Worm (Caenorhabditis elegans) whole organism, L1 larva: Measurements from ENCODE around the gene dct-15.
"Not testable (repeated sequence)": the region's sequence is repeated elsewhere in the genome, so short reads cannot be mapped to it uniquely, and the experiment has no call there.

ENCODE experiments used
- C04F5.9 ChIP-seq: sonication (generic microtip); optimal IDR thresholded peaks from 2 replicates; lab custom pipeline; 2016; ENCODE audit warnings: missing genetic modification characterization, missing compliant biosample characterization
- aha-1 ChIP-seq: fragments of 150-350 bp; optimal IDR thresholded peaks from 2 replicates; lab custom pipeline; 2014; ENCODE audit warnings: missing biosample characterization, missing genetic modification characterization
- aly-2 ChIP-seq: fragments of 150-350 bp; optimal IDR thresholded peaks from 2 replicates; lab custom pipeline; 2014; ENCODE audit warnings: missing biosample characterization, missing genetic modification characterization
- ama-1 ChIP-seq: fragments of 150-350 bp; optimal IDR thresholded peaks from 2 replicates; lab custom pipeline; 2014
- ceh-63 ChIP-seq: fragments of 200-800 bp; sonication (Bioruptor generic); optimal IDR thresholded peaks from 2 replicates; lab custom pipeline; 2018; ENCODE audit warnings: mild to moderate bottlenecking, missing genetic modification characterization, missing compliant biosample characterization
- ceh-90 ChIP-seq: sonication (generic microtip); optimal IDR thresholded peaks from 2 replicates; lab custom pipeline; 2016; ENCODE audit warnings: missing genetic modification characterization, missing compliant biosample characterization
- ces-1 ChIP-seq: fragments of 150-350 bp; optimal IDR thresholded peaks from 2 replicates; lab custom pipeline; 2014; ENCODE audit warnings: missing biosample characterization, missing genetic modification reagents, missing genetic modification characterization
- efl-1 ChIP-seq, 4 experiments: fragments of 150-350 bp; optimal IDR thresholded peaks in 3 of 4; peaks in 1 of 4; 1 replicate in 1 of 4; 2 replicates in 3 of 4; lab custom pipeline; 2014; ENCODE audit warnings: missing biosample characterization in 2 of 4, missing genetic modification characterization in 2 of 4, missing genetic modification reagents in 2 of 4
- efl-3 ChIP-seq: fragments of 200-800 bp; sonication (Bioruptor generic); optimal IDR thresholded peaks from 2 replicates; lab custom pipeline; 2018; ENCODE audit warnings: mild to moderate bottlenecking, missing genetic modification characterization, missing compliant biosample characterization
- egl-27 ChIP-seq, 2 experiments: fragments of 150-350 bp in 1 of 2; sonication (generic microtip); optimal IDR thresholded peaks; 3 replicates each; lab custom pipeline; 2017 to 2018; ENCODE audit warnings: missing biosample characterization in 2 of 2, missing genetic modification characterization in 2 of 2, missing genetic modification reagents in 2 of 2
- elt-2 ChIP-seq: sonication (generic microtip); optimal IDR thresholded peaks from 2 replicates; lab custom pipeline; 2016; ENCODE audit warnings: missing genetic modification characterization, mild to moderate bottlenecking, inconsistent platforms, missing compliant biosample characterization, missing genetic modification reagents
- ets-5 ChIP-seq: fragments of 200-800 bp; sonication (Bioruptor generic); IDR thresholded peaks from 2 replicates; pipeline ENCODE4 v1.3.6; 2022; ENCODE audit warnings: missing genetic modification characterization, missing compliant biosample characterization
- fkh-4 ChIP-seq: sonication (generic microtip); optimal IDR thresholded peaks from 2 replicates; lab custom pipeline; 2016; ENCODE audit warnings: missing compliant biosample characterization, missing genetic modification characterization, borderline replicate concordance
- hlh-17 ChIP-seq: fragments of 200-800 bp; sonication (Bioruptor generic); optimal IDR thresholded peaks from 2 replicates; lab custom pipeline; 2018; ENCODE audit warnings: missing genetic modification characterization, mild to moderate bottlenecking, missing compliant biosample characterization, moderate library complexity, borderline replicate concordance
- hlh-4 ChIP-seq: sonication (generic microtip); optimal IDR thresholded peaks from 2 replicates; lab custom pipeline; 2016; ENCODE audit warnings: mild to moderate bottlenecking, missing genetic modification characterization, missing compliant biosample characterization
- hpl-2 ChIP-seq: fragments of 150-350 bp; optimal IDR thresholded peaks from 2 replicates; lab custom pipeline; 2014; ENCODE audit warnings: missing biosample characterization, missing genetic modification reagents, missing genetic modification characterization
- jun-1 ChIP-seq: fragments of 150-350 bp; optimal IDR thresholded peaks from 2 replicates; lab custom pipeline; 2014; ENCODE audit warnings: missing biosample characterization, missing genetic modification reagents, missing genetic modification characterization
- lin-14 ChIP-seq: fragments of 200-800 bp; sonication (Bioruptor generic); optimal IDR thresholded peaks from 2 replicates; lab custom pipeline; 2018; ENCODE audit warnings: mild to moderate bottlenecking, missing genetic modification characterization, moderate library complexity, missing compliant biosample characterization
- lin-39 ChIP-seq: fragments of 150-350 bp; optimal IDR thresholded peaks from 2 replicates; lab custom pipeline; 2014; ENCODE audit warnings: missing biosample characterization, missing genetic modification reagents, missing genetic modification characterization
- lir-3 ChIP-seq: sonication (generic microtip); optimal IDR thresholded peaks from 2 replicates; lab custom pipeline; 2016; ENCODE audit warnings: mild to moderate bottlenecking, missing genetic modification characterization, moderate library complexity, missing compliant biosample characterization; ENCODE audit not compliant: poor library complexity
- mab-9 ChIP-seq: fragments of 200-800 bp; sonication (Bioruptor generic); IDR thresholded peaks from 2 replicates; pipeline ENCODE4 v1.3.6; 2022; ENCODE audit warnings: missing genetic modification reagents, missing genetic modification characterization, missing compliant biosample characterization
- mdl-1 ChIP-seq, 2 experiments: fragments of 150-350 bp; optimal IDR thresholded peaks; 2 replicates each; lab custom pipeline; 2014 to 2017; ENCODE audit warnings: missing biosample characterization in 2 of 2, missing genetic modification characterization in 2 of 2, inconsistent platforms in 1 of 2
- nhr-11 ChIP-seq: fragments of 150-350 bp; optimal IDR thresholded peaks from 2 replicates; lab custom pipeline; 2014; ENCODE audit warnings: missing biosample characterization, missing genetic modification characterization
- nhr-12 ChIP-seq: sonication (generic microtip); optimal IDR thresholded peaks from 2 replicates; lab custom pipeline; 2017; ENCODE audit warnings: missing biosample characterization, missing genetic modification characterization
- nhr-20 ChIP-seq: sonication (generic microtip); optimal IDR thresholded peaks from 2 replicates; lab custom pipeline; 2016; ENCODE audit warnings: mild to moderate bottlenecking, missing genetic modification characterization, missing compliant biosample characterization
- nhr-237 ChIP-seq: fragments of 150-350 bp; optimal IDR thresholded peaks from 2 replicates; lab custom pipeline; 2014; ENCODE audit warnings: missing biosample characterization, missing genetic modification characterization
- nhr-71 ChIP-seq: sonication (generic microtip); optimal IDR thresholded peaks from 2 replicates; lab custom pipeline; 2016; ENCODE audit warnings: mild to moderate bottlenecking, missing genetic modification characterization, moderate library complexity, missing compliant biosample characterization
- nhr-77 ChIP-seq: fragments of 150-350 bp; optimal IDR thresholded peaks from 2 replicates; lab custom pipeline; 2014; ENCODE audit warnings: missing biosample characterization, missing genetic modification characterization
- nhr-90 ChIP-seq: sonication (generic microtip); optimal IDR thresholded peaks from 2 replicates; lab custom pipeline; 2016; ENCODE audit warnings: mild to moderate bottlenecking, missing genetic modification characterization, missing compliant biosample characterization; ENCODE audit not compliant: poor library complexity
- pag-3 ChIP-seq: sonication (generic microtip); optimal IDR thresholded peaks from 2 replicates; lab custom pipeline; 2017; ENCODE audit warnings: missing genetic modification characterization, mild to moderate bottlenecking, missing compliant biosample characterization, antibody characterized with exemption, borderline replicate concordance; ENCODE audit not compliant: insufficient read depth
- pqm-1 ChIP-seq: sonication (generic microtip); optimal IDR thresholded peaks from 3 replicates; lab custom pipeline; 2017; ENCODE audit warnings: missing biosample characterization, missing genetic modification characterization
- rnt-1 ChIP-seq: sonication (generic microtip); optimal IDR thresholded peaks from 2 replicates; lab custom pipeline; 2016; ENCODE audit warnings: mild to moderate bottlenecking, missing genetic modification characterization, moderate library complexity, missing compliant biosample characterization
- skn-1 ChIP-seq: fragments of 150-350 bp; optimal IDR thresholded peaks from 2 replicates; lab custom pipeline; 2014; ENCODE audit warnings: missing biosample characterization, missing genetic modification characterization
- snpc-4 ChIP-seq: fragments of 150-350 bp; optimal IDR thresholded peaks from 2 replicates; lab custom pipeline; 2014; ENCODE audit warnings: missing biosample characterization, missing genetic modification characterization
- snu-23 ChIP-seq: sonication (generic microtip); optimal IDR thresholded peaks from 2 replicates; lab custom pipeline; 2016; ENCODE audit warnings: missing genetic modification characterization, missing compliant biosample characterization
- sptf-1 ChIP-seq: fragments of 150-350 bp; optimal IDR thresholded peaks from 2 replicates; lab custom pipeline; 2014; ENCODE audit warnings: missing biosample characterization, missing genetic modification characterization
- tbx-2 ChIP-seq: sonication (generic microtip); optimal IDR thresholded peaks from 2 replicates; lab custom pipeline; 2016; ENCODE audit warnings: missing genetic modification characterization, missing compliant biosample characterization
- tlp-1 ChIP-seq: fragments of 150-350 bp; optimal IDR thresholded peaks from 2 replicates; lab custom pipeline; 2014; ENCODE audit warnings: missing biosample characterization, missing genetic modification characterization
- unc-30 ChIP-seq: sonication (generic microtip); optimal IDR thresholded peaks from 2 replicates; lab custom pipeline; 2017; ENCODE audit warnings: missing biosample characterization, missing genetic modification characterization
- unc-86 ChIP-seq: sonication (generic microtip); optimal IDR thresholded peaks from 2 replicates; lab custom pipeline; 2016; ENCODE audit warnings: missing genetic modification characterization, missing compliant biosample characterization
- xbp-1 ChIP-seq: sonication (generic microtip); optimal IDR thresholded peaks from 2 replicates; lab custom pipeline; 2016; ENCODE audit warnings: missing genetic modification characterization, missing compliant biosample characterization
- zip-4 ChIP-seq: fragments of 200-800 bp; sonication (Bioruptor generic); optimal IDR thresholded peaks from 2 replicates; lab custom pipeline; 2018; ENCODE audit warnings: mild to moderate bottlenecking, missing genetic modification characterization, moderate library complexity, missing compliant biosample characterization

Gene dct-15

ce11 chrIV:9837349-9837748 is 26.8 kb upstream of the dct-15 start, which contains the start of gene msp-10:
msp-10 (plus strand) TSS chrIV:9837649.
- not testable (repeated sequence) for TF ChIP-seq efl-3 (GFP tag; lab: Kevin White, UChicago); egl-27 (tag; optimal IDR thresholded peaks at IDR 0.05; lab: Kevin White, UChicago); ama-1

ce11 chrIV:9836317-9836716 is 25.8 kb upstream of the dct-15 start, which contains the start of gene msp-81:
msp-81 (minus strand) TSS chrIV:9836417.
- no peak for TF ChIP-seq nhr-237 (tag; lab: Kevin White, UChicago)
- no peak for TF ChIP-seq lin-39 (tag; lab: Kevin White, UChicago)
- TF ChIP-seq lir-3 (tag; lab: Kevin White, UChicago) = no peak
- TF ChIP-seq skn-1 = no peak

- TF ChIP-seq tbx-2 (tag; lab: Kevin White, UChicago) (no peak), lin-14 (GFP tag; lab: Kevin White, UChicago) (no peak), aly-2 (tag; lab: Kevin White, UChicago) (no peak), hlh-4 (no peak), ets-5 (GFP tag; lab: Robert Waterston, UW) (no peak), tlp-1 (tag; lab: Kevin White, UChicago) (no peak), unc-30 (tag; lab: Kevin White, UChicago) (no peak), zip-4 (GFP tag; lab: Kevin White, UChicago) (no peak)
- TF ChIP-seq, all 84 proteins: peak for 0
Observed at ce11 chrIV:9833337-9833736, 22.8 kb upstream of the dct-15 start.

DNA sequence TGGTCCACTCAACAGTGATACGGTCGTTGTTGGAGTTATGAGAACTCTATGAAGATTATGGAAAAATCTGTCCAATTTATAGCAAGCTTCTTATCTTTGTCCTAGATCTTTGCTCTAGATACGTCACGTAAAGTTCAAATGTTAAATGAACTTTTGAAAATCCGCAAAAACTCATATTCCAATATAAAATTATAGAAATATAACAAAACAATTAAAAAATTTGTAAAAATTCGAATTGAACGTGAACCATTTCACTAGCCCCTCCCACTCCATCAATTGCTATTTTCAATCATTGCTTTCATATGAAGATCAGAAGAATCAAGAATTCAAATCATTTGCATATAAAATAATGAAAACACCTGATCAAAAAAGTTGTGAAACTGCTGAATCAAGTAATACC is 22.1 kb upstream of the dct-15 start, which contains the start of gene kin-21:
kin-21 (plus strand) TSS at position 301 of the 400 bp plus-strand sequence.
- TF ChIP-seq nhr-90 (no peak), ces-1 (GFP tag; lab: Kevin White, UChicago) (no peak), fkh-4 (tag; lab: Kevin White, UChicago) (no peak), C04F5.9 (tag; lab: Kevin White, UChicago) (no peak), aha-1 (tag; lab: Kevin White, UChicago) (no peak), mab-9 (GFP tag; lab: Robert Waterston, UW) (no peak), sptf-1 (no peak)

ce11 chrIV:9825196-9825744 is 14.7 kb upstream of the dct-15 start, which contains the start of gene mtr-4:
mtr-4 (plus strand) TSS chrIV:9825694.
- TF ChIP-seq hlh-4 = no peak
- TF ChIP-seq nhr-20 = no peak
- TF ChIP-seq C04F5.9 (tag; lab: Kevin White, UChicago) = no peak
- TF ChIP-seq ceh-90 (tag; lab: Kevin White, UChicago) = no peak
- TF ChIP-seq aly-2 (tag; lab: Kevin White, UChicago) = no peak
- peak; percentile 2 for TF ChIP-seq tbx-2 (tag; lab: Kevin White, UChicago)
- no peak for TF ChIP-seq mdl-1 (tag; optimal IDR thresholded peaks at IDR 0.05; lab: Kevin White, UChicago)
- TF ChIP-seq rnt-1 (tag; lab: Kevin White, UChicago) = no peak
- TF ChIP-seq efl-3 (GFP tag; lab: Kevin White, UChicago) = no peak
- peak; percentile 55 for TF ChIP-seq nhr-71 (tag; lab: Kevin White, UChicago)
- no peak for TF ChIP-seq mab-9 (GFP tag; lab: Robert Waterston, UW)
- no peak for TF ChIP-seq unc-86
- TF ChIP-seq snu-23 (GFP tag; lab: Kevin White, UChicago) = no peak
- peak; percentile 9 for TF ChIP-seq xbp-1 (tag; lab: Kevin White, UChicago)
- TF ChIP-seq hlh-17 (GFP tag; lab: Kevin White, UChicago) = no peak
- TF ChIP-seq pqm-1 (tag; lab: Kevin White, UChicago) = no peak
- peak; percentile 32 to 69 for TF ChIP-seq efl-1 (optimal IDR thresholded peaks at IDR 0.05; lab: Kevin White, UChicago)
- TF ChIP-seq efl-1 (GFP tag; optimal IDR thresholded peaks at IDR 0.05 in 1 of 2; lab: Kevin White, UChicago) = peak; percentile 73 to 95
- TF ChIP-seq nhr-77 (tag; lab: Kevin White, UChicago) = no peak
- TF ChIP-seq elt-2 = peak; percentile 57
- no peak for TF ChIP-seq nhr-12 (tag; lab: Kevin White, UChicago)
- no peak for TF ChIP-seq nhr-237 (tag; lab: Kevin White, UChicago)
- TF ChIP-seq jun-1 = no peak
- TF ChIP-seq hpl-2 = no peak
- TF ChIP-seq pag-3 = no peak
- TF ChIP-seq nhr-90 = no peak
- no peak for TF ChIP-seq sptf-1
- TF ChIP-seq snpc-4 (tag; lab: Kevin White, UChicago) = no peak
- TF ChIP-seq nhr-11 = no peak
- no peak for TF ChIP-seq ceh-63
- TF ChIP-seq zip-4 (GFP tag; lab: Kevin White, UChicago) = no peak
- TF ChIP-seq aha-1 (tag; lab: Kevin White, UChicago) = no peak
